Fruit fly (Drosophila melanogaster): ENCODE measurements around the gene CG4496.
A peak's percentile ranks its signal among the peaks of the same experiment; 100 is the strongest.

The CG4496 gene

dm6 chr2L:7150775-7151174 lies 39.0 kb downstream of the CG4496 start (continued):
- TF ChIP-seq CG1792 (GFP tag; optimal IDR thresholded peaks at IDR 0.05): no peak
- peak; percentile 13 for TF ChIP-seq odd (GFP tag; optimal IDR thresholded peaks at IDR 0.05)
- TF ChIP-seq CG15073 (GFP tag; optimal IDR thresholded peaks at IDR 0.05): no peak
- 0 out of 2 replicates have a peak, but pooled peaks have one; percentile 15 for TF ChIP-seq danr (GFP tag; IDR thresholded peaks at IDR 0.05)
- peak; percentile 39 for TF ChIP-seq phol (tag; optimal IDR thresholded peaks at IDR 0.05)
- TF ChIP-seq so (GFP tag; IDR thresholded peaks at IDR 0.05): no peak
- no peak for TF ChIP-seq Spps (tag; optimal IDR thresholded peaks at IDR 0.05)
- TF ChIP-seq Scr (GFP tag; IDR thresholded peaks at IDR 0.05; ENCODE audit: partially characterized antibody): no peak
- no peak for TF ChIP-seq inv (GFP tag; IDR thresholded peaks at IDR 0.05; ENCODE audit: partially characterized antibody)
- TF ChIP-seq Ets97D (GFP tag; optimal IDR thresholded peaks at IDR 0.05): no peak
- no peak for TF ChIP-seq CG18476 (GFP tag; optimal IDR thresholded peaks at IDR 0.05)
- TF ChIP-seq CG10267 (tag; optimal IDR thresholded peaks at IDR 0.05): peak; percentile 31
- no peak for TF ChIP-seq dimm (GFP tag; IDR thresholded peaks at IDR 0.05)
- TF ChIP-seq hkb (optimal IDR thresholded peaks at IDR 0.05): no peak
- peak; percentile 61; the same call in 1 of the 2 replicates for TF ChIP-seq hkb (GFP tag; IDR thresholded peaks at IDR 0.05)
- TF ChIP-seq CG9817 (tag; optimal IDR thresholded peaks at IDR 0.05): peak; percentile 34
- peak; percentile 65 for TF ChIP-seq CG8924 (tag; optimal IDR thresholded peaks at IDR 0.05)
- no peak for TF ChIP-seq kay (GFP tag; optimal IDR thresholded peaks at IDR 0.05)
- peak; percentile 6 for TF ChIP-seq sqz (GFP tag; optimal IDR thresholded peaks at IDR 0.05)
- peak; percentile 23 for TF ChIP-seq nerfin-1 (tag; optimal IDR thresholded peaks at IDR 0.05)
- no peak for TF ChIP-seq CG4617 (GFP tag; optimal IDR thresholded peaks at IDR 0.05; ENCODE audit: borderline replicate concordance)
- TF ChIP-seq CG8359 (GFP tag; optimal IDR thresholded peaks at IDR 0.05; ENCODE audit: borderline replicate concordance): no peak
- peak; percentile 67; the same call in 1 of the 2 replicates for TF ChIP-seq ap (GFP tag; IDR thresholded peaks at IDR 0.05)
- no peak for TF ChIP-seq Mrtf (GFP tag; IDR thresholded peaks at IDR 0.05)
- no peak for TF ChIP-seq CG31224 (GFP tag; IDR thresholded peaks at IDR 0.05)
- TF ChIP-seq br (optimal IDR thresholded peaks at IDR 0.05): no peak
- TF ChIP-seq lola (GFP tag; optimal IDR thresholded peaks at IDR 0.05): peak in 1 of 3 experiments; percentile 17
- TF ChIP-seq CG11085 (GFP tag; IDR thresholded peaks at IDR 0.05): no peak
- TF ChIP-seq CG11504 (tag; optimal IDR thresholded peaks at IDR 0.05): peak; percentile 80
- peak; percentile 51 for TF ChIP-seq CG10209 (GFP tag; optimal IDR thresholded peaks at IDR 0.05)
- TF ChIP-seq B-H2 (GFP tag; optimal IDR thresholded peaks at IDR 0.05): no peak
- peak; percentile 71 for TF ChIP-seq D19A (tag; optimal IDR thresholded peaks at IDR 0.05)
- no peak for TF ChIP-seq Sry-β (GFP tag; optimal IDR thresholded peaks at IDR 0.05)
- no peak for TF ChIP-seq CG14667 (GFP tag; IDR thresholded peaks at IDR 0.05)
- peak; percentile 48 for TF ChIP-seq sd (tag; optimal IDR thresholded peaks at IDR 0.05)
- TF ChIP-seq bab2 (GFP tag; optimal IDR thresholded peaks at IDR 0.05): no peak
- TF ChIP-seq CG10431 (GFP tag; optimal IDR thresholded peaks at IDR 0.05): peak; percentile 8
- TF ChIP-seq Ptx1 (GFP tag; IDR thresholded peaks at IDR 0.05): peak; percentile 70
- TF ChIP-seq Trl (optimal IDR thresholded peaks at IDR 0.05): no peak
- no peak for TF ChIP-seq Trl (GFP tag; optimal IDR thresholded peaks at IDR 0.05)
- peak; percentile 80 for TF ChIP-seq row (GFP tag; IDR thresholded peaks at IDR 0.05)
- TF ChIP-seq sim (GFP tag; IDR thresholded peaks at IDR 0.05): 0 out of 2 replicates have a peak, but pooled peaks have one; percentile 11
- TF ChIP-seq Neu2 (GFP tag; optimal IDR thresholded peaks at IDR 0.05; ENCODE audit: borderline replicate concordance): no peak
- peak; percentile 54; the same call in 1 of the 2 replicates for TF ChIP-seq CG31441 (GFP tag; IDR thresholded peaks at IDR 0.05)
- no peak for TF ChIP-seq p53 (GFP tag; optimal IDR thresholded peaks at IDR 0.05)
- TF ChIP-seq CG43689 (GFP tag; IDR thresholded peaks at IDR 0.05): peak; percentile 34; the same call in 1 of the 2 replicates
- TF ChIP-seq Hmr (GFP tag; optimal IDR thresholded peaks at IDR 0.05): no peak
- no peak for TF ChIP-seq Hey (tag; optimal IDR thresholded peaks at IDR 0.05)
- TF ChIP-seq CG3726 (GFP tag; IDR thresholded peaks at IDR 0.05): no peak
- no peak for TF ChIP-seq hth (optimal IDR thresholded peaks at IDR 0.05)
- TF ChIP-seq Ets65A (GFP tag): no peak
- TF ChIP-seq CG13624 (GFP tag; optimal IDR thresholded peaks at IDR 0.05): no peak

All from whole organism, embryonic.